Fruit fly (Drosophila melanogaster) whole organism, prepupa: ENCODE results near the gene CG7655.

Experiments used
- CG16779 ChIP-seq: fragments of 200-800 bp; sonication (Bioruptor generic); optimal IDR thresholded peaks from 3 replicates; lab custom pipeline; 2017; ENCODE audit warnings: missing biosample characterization, mild to moderate bottlenecking, missing genetic modification characterization
- CG34406 ChIP-seq: fragments of 200-800 bp; sonication (Bioruptor generic); optimal IDR thresholded peaks from 3 replicates; lab custom pipeline; 2016; ENCODE audit warnings: missing biosample characterization, missing genetic modification characterization
- CG6792 ChIP-seq: fragments of 200-800 bp; sonication (Bioruptor generic); optimal IDR thresholded peaks from 3 replicates; lab custom pipeline; 2016; ENCODE audit warnings: missing biosample characterization, missing genetic modification characterization
- CG6854 ChIP-seq: fragments of 200-800 bp; sonication (Bioruptor generic); optimal IDR thresholded peaks from 2 replicates; lab custom pipeline; 2017; ENCODE audit warnings: missing biosample characterization, mild to moderate bottlenecking, missing genetic modification characterization
- dac ChIP-seq: fragments of 200-800 bp; sonication (Bioruptor generic); optimal IDR thresholded peaks from 2 replicates; lab custom pipeline; 2017; ENCODE audit warnings: missing biosample characterization, mild to moderate bottlenecking, missing genetic modification characterization
- fkh ChIP-seq: fragments of 200-800 bp; sonication (Bioruptor generic); optimal IDR thresholded peaks from 3 replicates; lab custom pipeline; 2017; ENCODE audit warnings: missing biosample characterization, mild to moderate bottlenecking, missing genetic modification characterization, moderate library complexity
- net ChIP-seq: fragments of 200-800 bp; sonication (Bioruptor generic); optimal IDR thresholded peaks from 3 replicates; lab custom pipeline; 2016; ENCODE audit warnings: missing biosample characterization, missing genetic modification characterization

DNA sequence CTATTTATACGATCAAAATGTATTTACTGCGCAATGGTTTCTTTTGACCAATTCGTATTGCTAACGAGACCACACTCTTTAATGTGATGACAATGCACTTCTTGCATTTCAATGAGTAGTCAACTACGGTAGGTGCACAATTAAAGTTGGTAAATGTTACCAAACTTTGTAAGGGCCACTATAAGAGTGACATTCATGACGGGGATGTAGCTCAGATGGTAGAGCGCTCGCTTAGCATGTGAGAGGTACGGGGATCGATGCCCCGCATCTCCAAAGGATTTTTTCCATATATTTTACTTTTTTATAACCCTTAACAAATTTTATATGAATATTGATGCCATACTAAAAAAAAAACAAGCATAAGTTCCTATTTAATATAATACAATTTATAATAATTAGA is 14.5 kb upstream of the CG7655 start:
- TF ChIP-seq net (GFP tag; lab: Kevin White, UChicago): no peak
- TF ChIP-seq CG16779 (tag; lab: Kevin White, UChicago): no peak
- no peak for TF ChIP-seq fkh (GFP tag; lab: Kevin White, UChicago)
- no peak for TF ChIP-seq CG6854 (GFP tag; lab: Kevin White, UChicago)
- no peak for TF ChIP-seq CG34406
- TF ChIP-seq CG6792 (GFP tag; lab: Kevin White, UChicago): no peak
- TF ChIP-seq dac: no peak
